Fruit fly (Drosophila melanogaster) whole organism, embryonic: ENCODE results near the gene CG10959.

Experiments
- Abd-B ChIP-seq: fragments of 200-800 bp; sonication (Bioruptor generic); optimal IDR thresholded peaks from 2 replicates; lab custom pipeline; 2018; ENCODE audit warnings: missing biosample characterization, mild to moderate bottlenecking, missing genetic modification characterization, moderate library complexity
- BtbVII ChIP-seq: fragments of 200-800 bp; sonication (Bioruptor generic); optimal IDR thresholded peaks from 3 replicates; lab custom pipeline; 2017; ENCODE audit warnings: missing biosample characterization, mild to moderate bottlenecking, missing genetic modification characterization
- Bteb2 ChIP-seq: fragments of 200-800 bp; sonication (Bioruptor generic); optimal IDR thresholded peaks from 2 replicates; lab custom pipeline; 2016; ENCODE audit warnings: missing biosample characterization, missing genetic modification characterization
- CG15011 ChIP-seq: fragments of 200-800 bp; sonication (Bioruptor generic); optimal IDR thresholded peaks from 3 replicates; lab custom pipeline; 2018; ENCODE audit warnings: missing biosample characterization, mild to moderate bottlenecking, missing genetic modification characterization
- CG1529 ChIP-seq: fragments of 200-800 bp; sonication (Bioruptor generic); optimal IDR thresholded peaks from 3 replicates; lab custom pipeline; 2018; ENCODE audit warnings: missing biosample characterization, missing genetic modification characterization
- CG16813 ChIP-seq: fragments of 200-800 bp; sonication (Bioruptor generic); IDR thresholded peaks from 3 replicates; pipeline ENCODE4 v1.3.6; 2022; ENCODE audit warnings: missing biosample characterization, missing genetic modification characterization; ENCODE audit not compliant: partially characterized antibody
- CG17912 ChIP-seq: fragments of 200-800 bp; sonication (Bioruptor generic); optimal IDR thresholded peaks from 2 replicates; lab custom pipeline; 2018; ENCODE audit warnings: missing biosample characterization, mild to moderate bottlenecking, missing genetic modification characterization
- CG2678 ChIP-seq: fragments of 200-800 bp; sonication (Bioruptor generic); optimal IDR thresholded peaks from 3 replicates; lab custom pipeline; 2019; ENCODE audit warnings: missing biosample characterization, mild to moderate bottlenecking, missing genetic modification characterization, moderate library complexity
- CG31365 ChIP-seq: fragments of 200-800 bp; sonication (Bioruptor generic); optimal IDR thresholded peaks from 2 replicates; lab custom pipeline; 2018; ENCODE audit warnings: missing biosample characterization, mild to moderate bottlenecking, missing genetic modification characterization
- CG4404 ChIP-seq: fragments of 200-800 bp; sonication (Bioruptor generic); IDR thresholded peaks from 2 replicates; pipeline ENCODE4 v1.3.6; 2022; ENCODE audit warnings: missing biosample characterization, missing genetic modification characterization
- CG4707 ChIP-seq: fragments of 200-800 bp; sonication (Bioruptor generic); optimal IDR thresholded peaks from 2 replicates; lab custom pipeline; 2018; ENCODE audit warnings: missing biosample characterization, mild to moderate bottlenecking, missing genetic modification characterization, moderate library complexity
- CG5953 ChIP-seq: fragments of 200-800 bp; sonication (Bioruptor generic); IDR thresholded peaks from 2 replicates; pipeline ENCODE4 v1.3.6; 2022; ENCODE audit warnings: missing biosample characterization, missing genetic modification characterization
- CG6272 ChIP-seq: fragments of 200-800 bp; sonication (Bioruptor generic); IDR thresholded peaks from 2 replicates; pipeline ENCODE4 v1.3.6; 2022; ENCODE audit warnings: missing biosample characterization, missing genetic modification characterization
- CG7556 ChIP-seq: fragments of 200-800 bp; sonication (Bioruptor generic); optimal IDR thresholded peaks from 2 replicates; lab custom pipeline; 2017; ENCODE audit warnings: missing biosample characterization, mild to moderate bottlenecking, missing genetic modification characterization
- CG7839 ChIP-seq: fragments of 200-800 bp; sonication (Bioruptor generic); optimal IDR thresholded peaks from 3 replicates; lab custom pipeline; 2018; ENCODE audit warnings: missing biosample characterization, mild to moderate bottlenecking, missing genetic modification characterization, moderate library complexity
- CG8359 ChIP-seq: fragments of 200-800 bp; sonication (Bioruptor generic); optimal IDR thresholded peaks from 2 replicates; lab custom pipeline; 2017; ENCODE audit warnings: missing biosample characterization, mild to moderate bottlenecking, missing genetic modification characterization, borderline replicate concordance
- Dek ChIP-seq: fragments of 200-800 bp; sonication (Bioruptor generic); optimal IDR thresholded peaks from 3 replicates; lab custom pipeline; 2019; ENCODE audit warnings: missing biosample characterization, mild to moderate bottlenecking, missing genetic modification characterization, moderate library complexity
- Fer1 ChIP-seq: fragments of 200-800 bp; sonication (Bioruptor generic); optimal IDR thresholded peaks from 2 replicates; lab custom pipeline; 2017; ENCODE audit warnings: missing biosample characterization, mild to moderate bottlenecking, missing genetic modification characterization
- HLHmδ ChIP-seq: fragments of 200-800 bp; sonication (Bioruptor generic); optimal IDR thresholded peaks from 2 replicates; lab custom pipeline; 2018; ENCODE audit warnings: missing biosample characterization, mild to moderate bottlenecking, missing genetic modification characterization, moderate library complexity
- Hand ChIP-seq: fragments of 200-800 bp; sonication (Bioruptor generic); optimal IDR thresholded peaks from 2 replicates; lab custom pipeline; 2017; ENCODE audit warnings: mild to moderate bottlenecking, missing biosample characterization, missing genetic modification reagents, missing genetic modification characterization
- HmgZ ChIP-seq: fragments of 200-800 bp; sonication (Bioruptor generic); optimal IDR thresholded peaks from 2 replicates; lab custom pipeline; 2018; ENCODE audit warnings: missing biosample characterization, mild to moderate bottlenecking, missing genetic modification characterization
- Mes4 ChIP-seq: fragments of 200-800 bp; sonication (Bioruptor generic); optimal IDR thresholded peaks from 2 replicates; lab custom pipeline; 2016; ENCODE audit warnings: missing biosample characterization, missing genetic modification characterization
- Oli ChIP-seq: fragments of 200-800 bp; sonication (Bioruptor generic); optimal IDR thresholded peaks from 2 replicates; lab custom pipeline; 2018; ENCODE audit warnings: missing biosample characterization, mild to moderate bottlenecking, missing genetic modification characterization, moderate library complexity
- Rx ChIP-seq: fragments of 200-800 bp; sonication (Bioruptor generic); IDR thresholded peaks from 2 replicates; pipeline ENCODE4 v1.3.6; 2022; ENCODE audit warnings: missing biosample characterization, missing genetic modification characterization
- Sin3A ChIP-seq: fragments of >200 bp; optimal IDR thresholded peaks from 2 replicates; lab custom pipeline; 2018
- al ChIP-seq: fragments of 200-800 bp; sonication (Bioruptor generic); IDR thresholded peaks from 2 replicates; pipeline ENCODE4 v1.3.6; 2022; ENCODE audit warnings: missing biosample characterization, missing genetic modification characterization
- chinmo ChIP-seq: fragments of 200-800 bp; sonication (Bioruptor generic); IDR thresholded peaks from 4 replicates; pipeline ENCODE4 v1.3.6; 2022; ENCODE audit warnings: missing biosample characterization, missing genetic modification characterization; ENCODE audit not compliant: partially characterized antibody
- ci ChIP-seq: fragments of 200-800 bp; sonication (Bioruptor generic); IDR thresholded peaks from 3 replicates; pipeline ENCODE4 v1.3.6; 2022; ENCODE audit warnings: missing biosample characterization, missing genetic modification characterization
- corto ChIP-seq: fragments of 200-800 bp; sonication (Bioruptor generic); optimal IDR thresholded peaks from 2 replicates; lab custom pipeline; 2016; ENCODE audit warnings: missing biosample characterization, mild to moderate bottlenecking, missing genetic modification characterization, moderate library complexity
- da ChIP-seq: fragments of 200-800 bp; sonication (Bioruptor generic); optimal IDR thresholded peaks from 2 replicates; lab custom pipeline; 2016; ENCODE audit warnings: missing biosample characterization, missing genetic modification characterization
- dmrt11E ChIP-seq: fragments of 200-800 bp; sonication (Bioruptor generic); optimal IDR thresholded peaks from 3 replicates; lab custom pipeline; 2018; ENCODE audit warnings: missing biosample characterization, mild to moderate bottlenecking, missing genetic modification characterization, moderate library complexity
- esg ChIP-seq: fragments of 200-800 bp; sonication (Bioruptor generic); conservative IDR thresholded peaks from 2 replicates; pipeline ENCODE4 v1.3.6; 2022; ENCODE audit warnings: missing biosample characterization, missing genetic modification characterization
- fd3F ChIP-seq: fragments of 200-800 bp; sonication (Bioruptor generic); optimal IDR thresholded peaks from 2 replicates; lab custom pipeline; 2018; ENCODE audit warnings: missing biosample characterization, mild to moderate bottlenecking, missing genetic modification characterization, moderate library complexity
- gce ChIP-seq: fragments of 200-800 bp; sonication (Bioruptor generic); IDR thresholded peaks from 3 replicates; pipeline ENCODE4 v1.3.6; 2022; ENCODE audit warnings: missing biosample characterization, missing genetic modification characterization
- gcm ChIP-seq: fragments of 200-800 bp; sonication (Bioruptor generic); optimal IDR thresholded peaks from 2 replicates; lab custom pipeline; 2019; ENCODE audit warnings: missing biosample characterization, mild to moderate bottlenecking, missing genetic modification characterization, moderate library complexity
- hth ChIP-seq: fragments of >200 bp; optimal IDR thresholded peaks from 2 replicates; lab custom pipeline; 2017; ENCODE audit warnings: inconsistent platforms
- jing ChIP-seq: fragments of 200-800 bp; sonication (Bioruptor generic); optimal IDR thresholded peaks from 2 replicates; lab custom pipeline; 2018; ENCODE audit warnings: missing biosample characterization, mild to moderate bottlenecking, missing genetic modification characterization
- knrl ChIP-seq: fragments of 200-800 bp; sonication (Bioruptor generic); IDR thresholded peaks from 3 replicates; pipeline ENCODE4 v1.3.6; 2022; ENCODE audit warnings: missing biosample characterization, missing genetic modification characterization; ENCODE audit not compliant: partially characterized antibody
- lov ChIP-seq, 2 experiments: fragments of 200-800 bp in 1 of 2; fragments of >200 bp in 1 of 2; sonication (Bioruptor generic) in 1 of 2; IDR thresholded peaks in 1 of 2; optimal IDR thresholded peaks in 1 of 2; 2 replicates in 1 of 2; 3 replicates in 1 of 2; pipeline versions ENCODE4 v1.3.6 to Lab custom; 2017 to 2022; ENCODE audit warnings: missing biosample characterization in 1 of 2, missing genetic modification characterization in 1 of 2
- nau ChIP-seq: fragments of 200-800 bp; sonication (Bioruptor generic); optimal IDR thresholded peaks from 3 replicates; lab custom pipeline; 2017; ENCODE audit warnings: missing biosample characterization, mild to moderate bottlenecking, missing genetic modification characterization, missing genetic modification reagents
- otp ChIP-seq: fragments of 200-800 bp; sonication (Bioruptor generic); IDR thresholded peaks from 3 replicates; pipeline ENCODE4, ENCODE4 v1.3.6; 2022; ENCODE audit warnings: missing biosample characterization, missing genetic modification characterization
- run ChIP-seq: fragments of 200-800 bp; sonication (Bioruptor generic); optimal IDR thresholded peaks from 3 replicates; lab custom pipeline; 2018; ENCODE audit warnings: missing biosample characterization, mild to moderate bottlenecking, missing genetic modification characterization
- sens ChIP-seq: fragments of 200-800 bp; sonication (Bioruptor generic); peaks from one replicate; lab custom pipeline; 2016; ENCODE audit warnings: missing biosample characterization, missing genetic modification characterization
- tgo ChIP-seq: fragments of 200-800 bp; sonication (Bioruptor generic); IDR thresholded peaks from 3 replicates; pipeline ENCODE4 v1.3.6; 2022; ENCODE audit warnings: missing biosample characterization, missing genetic modification characterization
- toy ChIP-seq: fragments of 200-800 bp; sonication (Bioruptor generic); IDR thresholded peaks from 2 replicates; pipeline ENCODE4 v1.3.6; 2022; ENCODE audit warnings: missing biosample characterization, missing genetic modification characterization
- tx ChIP-seq: fragments of 200-800 bp; sonication (Bioruptor generic); optimal IDR thresholded peaks from 2 replicates; lab custom pipeline; 2016; ENCODE audit warnings: missing biosample characterization, missing genetic modification characterization
- vnd ChIP-seq: fragments of 200-800 bp; sonication (Bioruptor generic); IDR thresholded peaks from 3 replicates; pipeline ENCODE4 v1.3.6; 2022; ENCODE audit warnings: missing biosample characterization, missing genetic modification characterization; ENCODE audit not compliant: partially characterized antibody
- zen2 ChIP-seq: fragments of 200-800 bp; sonication (Bioruptor generic); IDR thresholded peaks from 3 replicates; pipeline ENCODE4 v1.3.6; 2022; ENCODE audit warnings: missing biosample characterization, missing genetic modification characterization; ENCODE audit not compliant: partially characterized antibody

Gene CG10959

DNA sequence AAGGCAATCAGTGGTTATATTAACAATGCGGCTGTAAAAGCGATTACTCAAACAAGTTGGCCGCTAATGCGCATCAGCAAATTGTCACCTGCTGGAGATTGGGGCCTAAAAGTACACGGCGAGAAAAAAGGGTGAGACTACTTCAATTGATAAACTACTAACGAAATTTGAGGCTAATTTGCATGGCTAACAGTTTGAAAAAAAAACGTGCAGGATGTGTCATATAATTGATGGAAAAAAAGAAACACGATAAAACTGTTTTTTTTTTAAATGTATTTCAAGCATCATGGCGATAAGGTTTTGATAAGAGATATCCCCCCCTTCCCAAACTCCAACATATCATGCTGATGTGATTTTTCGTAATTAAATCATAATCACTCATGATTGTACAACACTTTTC is 35.9 kb upstream of the CG10959 start (continued):
- TF ChIP-seq fd3F (peak; percentile 10), CG15011 (GFP tag; lab: Kevin White, UChicago) (peak; percentile 11), CG8359 (GFP tag; lab: Kevin White, UChicago) (no peak), esg (peak; percentile 36; the same call in 1 of the 2 replicates), CG7839 (peak; percentile 53), Fer1 (GFP tag; lab: Kevin White, UChicago) (peak; percentile 62), toy (GFP tag; lab: Robert Waterston, UW) (no peak), zen2 (GFP tag; lab: Robert Waterston, UW) (no peak), CG1529 (GFP tag; lab: Kevin White, UChicago) (no peak), CG6272 (GFP tag; lab: Robert Waterston, UW) (no peak), Abd-B (GFP tag; lab: Kevin White, UChicago) (peak; percentile 42), CG2678 (tag; lab: Kevin White, UChicago) (peak; percentile 57), Dek (peak; percentile 26), tx (GFP tag; lab: Kevin White, UChicago) (no peak), Rx (no peak), otp (GFP tag; lab: Robert Waterston, UW) (no peak)

DNA sequence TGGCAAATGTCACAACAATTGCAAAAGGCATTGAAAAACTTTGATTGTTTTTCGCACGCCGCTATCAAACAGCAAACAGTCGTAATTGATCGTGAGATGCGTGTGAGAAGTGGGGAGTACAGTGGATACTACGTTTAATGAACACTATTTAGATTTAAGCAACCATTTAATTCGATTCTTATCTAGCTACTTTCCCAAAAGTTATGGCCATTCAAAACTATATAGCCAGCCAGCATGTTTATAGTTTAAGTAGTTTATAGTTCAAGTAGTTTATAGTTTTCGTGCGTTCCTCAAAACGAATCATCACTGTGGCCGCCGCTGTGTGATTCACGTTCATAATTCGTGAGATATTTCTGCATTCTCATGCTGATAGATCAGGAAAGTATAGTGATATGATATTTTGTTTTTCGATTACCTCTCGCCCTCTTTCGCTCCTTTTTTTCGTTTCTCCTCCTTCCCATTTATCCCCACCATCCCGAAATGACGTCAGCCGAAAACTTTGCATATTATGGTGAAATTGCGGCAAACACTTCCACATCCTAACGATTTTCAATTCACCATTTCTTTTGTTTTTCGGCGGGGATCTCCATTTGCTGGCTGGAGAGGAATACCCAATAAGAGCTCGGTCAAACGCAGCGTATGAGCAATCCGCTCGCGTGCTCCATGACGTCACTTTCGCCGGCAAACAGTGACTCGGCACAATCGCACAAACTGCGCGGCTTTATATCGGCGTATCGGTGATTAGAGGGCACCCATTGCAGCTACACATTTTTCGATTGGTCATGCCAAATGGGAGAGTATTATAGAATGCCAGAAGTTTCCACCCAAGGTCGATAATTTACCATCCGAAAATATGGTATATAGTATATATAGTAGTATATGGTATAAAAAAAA is 35.0 kb upstream of the CG10959 start:
- TF ChIP-seq gcm (GFP tag; lab: Kevin White, UChicago) (no peak), CG17912 (no peak), Sin3A (lab: Kevin White, UChicago) (no peak), gce (GFP tag; lab: Robert Waterston, UW) (no peak), CG7556 (GFP tag; lab: Kevin White, UChicago) (peak; percentile 33), tgo (GFP tag; lab: Robert Waterston, UW) (peak; percentile 60), vnd (GFP tag; lab: Robert Waterston, UW) (no peak), ci (GFP tag; lab: Robert Waterston, UW) (no peak), corto (no peak), jing (no peak), HmgZ (tag; lab: Kevin White, UChicago) (peak; percentile 61), al (GFP tag; lab: Robert Waterston, UW) (peak; percentile 63; the same call in 1 of the 2 replicates), lov (optimal IDR thresholded peaks at IDR 0.05; lab: Kevin White, UChicago) (no peak), lov (GFP tag; IDR thresholded peaks at IDR 0.05; lab: Robert Waterston, UW) (no peak), run (tag; lab: Kevin White, UChicago) (no peak), BtbVII (GFP tag; lab: Kevin White, UChicago) (peak; percentile 3), Mes4 (GFP tag; lab: Kevin White, UChicago) (no peak), Oli (tag; lab: Kevin White, UChicago) (peak; percentile 41), nau (GFP tag; lab: Kevin White, UChicago) (no peak), sens (GFP tag; lab: Kevin White, UChicago) (peak; percentile 72), hth (lab: Kevin White, UChicago) (no peak), CG16813 (GFP tag; lab: Robert Waterston, UW) (no peak), Dek (peak; percentile 79), CG5953 (no peak), chinmo (GFP tag; lab: Robert Waterston, UW) (no peak), Bteb2 (peak; percentile 49), HLHmδ (no peak), dmrt11E (tag; lab: Kevin White, UChicago) (no peak), CG31365 (no peak), da (no peak), knrl (GFP tag; lab: Robert Waterston, UW) (no peak), Hand (peak; percentile 20), CG4707 (GFP tag; lab: Kevin White, UChicago) (no peak), CG4404 (GFP tag; lab: Robert Waterston, UW) (no peak)
